Worm (Caenorhabditis elegans): ENCODE data around the gene F57B9.1.

Gene F57B9.1

ce11 chrIII:6955766-6956165 is 6.1 kb upstream of the F57B9.1 start:
- TF ChIP-seq mdl-1 (tag; optimal IDR thresholded peaks at IDR 0.05) (no peak), ama-1 (optimal IDR thresholded peaks at IDR 0.05) (no peak), ceh-16 (tag; optimal IDR thresholded peaks at IDR 0.05) (no peak), C34F6.9 (tag; optimal IDR thresholded peaks at IDR 0.05) (no peak), ceh-82 (tag; optimal IDR thresholded peaks at IDR 0.05) (no peak)

- no peak for TF ChIP-seq lin-13 (GFP tag; optimal IDR thresholded peaks at IDR 0.05)
- no peak for TF ChIP-seq nhr-12 (tag; optimal IDR thresholded peaks at IDR 0.05)
- TF ChIP-seq ztf-4 (tag; optimal IDR thresholded peaks at IDR 0.05): no peak
- no peak for TF ChIP-seq ceh-82 (tag; optimal IDR thresholded peaks at IDR 0.05)
These were observed 3.1 kb upstream of the F57B9.1 start for ce11 chrIII:6958674-6959241.

ce11 chrIII:6961167-6961566 is 723 bp upstream of the F57B9.1 start:
- no peak for TF ChIP-seq lin-11 (tag; optimal IDR thresholded peaks at IDR 0.05)
- peak; percentile 18 for TF ChIP-seq nhr-25 (tag; optimal IDR thresholded peaks at IDR 0.05)
- TF ChIP-seq elt-1 (tag; optimal IDR thresholded peaks at IDR 0.05): no peak
- peak; percentile 79 for TF ChIP-seq C34F6.9 (tag; optimal IDR thresholded peaks at IDR 0.05)
- no peak for TF ChIP-seq ztf-1 (GFP tag; conservative IDR thresholded peaks at IDR 0.05)
- peak; percentile 8 for TF ChIP-seq sem-4 (tag; optimal IDR thresholded peaks at IDR 0.05)
- peak; percentile 88 to 98 for TF ChIP-seq lsy-2 (tag; optimal IDR thresholded peaks at IDR 0.05)
- TF ChIP-seq gmeb-1 (tag; optimal IDR thresholded peaks at IDR 0.05): peak; percentile 55
- peak; percentile 59 for TF ChIP-seq crh-2 (tag; optimal IDR thresholded peaks at IDR 0.05)
- peak; percentile 24 for TF ChIP-seq fos-1 (tag; optimal IDR thresholded peaks at IDR 0.05)
- TF ChIP-seq nhr-237 (tag; optimal IDR thresholded peaks at IDR 0.05): no peak
- TF ChIP-seq unc-55 (GFP tag; optimal IDR thresholded peaks at IDR 0.05): peak; percentile 83
- peak; percentile 67 for TF ChIP-seq skn-1 (tag; optimal IDR thresholded peaks at IDR 0.05)
- TF ChIP-seq nhr-129 (tag; optimal IDR thresholded peaks at IDR 0.05): peak; percentile 56
- peak; percentile 3 for TF ChIP-seq blmp-1 (tag; optimal IDR thresholded peaks at IDR 0.05; ENCODE audit: insufficient read depth)
- no peak for TF ChIP-seq R02D3.7 (tag; optimal IDR thresholded peaks at IDR 0.05)

ce11 chrIII:6968080-6968639 is 6.3 kb downstream of the F57B9.1 start, which contains the start of gene panl-2:
Gene panl-2, minus strand, starts transcription at chrIII:6968130.
- no peak for TF ChIP-seq zag-1 (tag; optimal IDR thresholded peaks at IDR 0.05)
- TF ChIP-seq ceh-82 (tag; optimal IDR thresholded peaks at IDR 0.05): no peak
- peak; percentile 32 for TF ChIP-seq sma-9 (GFP tag; optimal IDR thresholded peaks at IDR 0.05)
- TF ChIP-seq sma-9 (tag; optimal IDR thresholded peaks at IDR 0.05): no peak
- no peak for TF ChIP-seq dmd-4 (tag; optimal IDR thresholded peaks at IDR 0.05)
- TF ChIP-seq gmeb-1 (tag; optimal IDR thresholded peaks at IDR 0.05): peak; percentile 86
- peak; percentile 60 to 87 for TF ChIP-seq lsy-2 (tag; optimal IDR thresholded peaks at IDR 0.05)
- TF ChIP-seq nhr-129 (tag; optimal IDR thresholded peaks at IDR 0.05): peak; percentile 57
- peak; percentile 71 for TF ChIP-seq C34F6.9 (tag; optimal IDR thresholded peaks at IDR 0.05)
- TF ChIP-seq lin-13 (GFP tag; optimal IDR thresholded peaks at IDR 0.05): peak; percentile 28
- peak; percentile 34 for TF ChIP-seq crh-2 (tag; optimal IDR thresholded peaks at IDR 0.05)
- TF ChIP-seq mdl-1 (tag; optimal IDR thresholded peaks at IDR 0.05): no peak
- TF ChIP-seq ztf-4 (tag; optimal IDR thresholded peaks at IDR 0.05): no peak
- TF ChIP-seq lin-11 (tag; optimal IDR thresholded peaks at IDR 0.05): no peak
- TF ChIP-seq R02D3.7 (tag; optimal IDR thresholded peaks at IDR 0.05): peak; percentile 80
- TF ChIP-seq unc-55 (GFP tag; optimal IDR thresholded peaks at IDR 0.05): peak; percentile 77
- TF ChIP-seq egl-27 (tag; optimal IDR thresholded peaks at IDR 0.05): no peak
- no peak for TF ChIP-seq nhr-12 (tag; optimal IDR thresholded peaks at IDR 0.05)

ce11 chrIII:6968655-6969054 is 6.8 kb downstream of the F57B9.1 start:
- TF ChIP-seq ztf-1 (GFP tag; conservative IDR thresholded peaks at IDR 0.05) (no peak), nhr-237 (tag; optimal IDR thresholded peaks at IDR 0.05) (no peak), ZK546.5 (tag; optimal IDR thresholded peaks at IDR 0.05) (no peak), nhr-25 (tag; optimal IDR thresholded peaks at IDR 0.05) (no peak), ama-1 (optimal IDR thresholded peaks at IDR 0.05) (no peak), C34F6.9 (tag; optimal IDR thresholded peaks at IDR 0.05) (no peak), nhr-21 (tag; optimal IDR thresholded peaks at IDR 0.05) (no peak), skn-1 (tag; optimal IDR thresholded peaks at IDR 0.05) (no peak), peb-1 (tag; optimal IDR thresholded peaks at IDR 0.05) (no peak), gmeb-1 (tag; optimal IDR thresholded peaks at IDR 0.05) (no peak), mdl-1 (tag; optimal IDR thresholded peaks at IDR 0.05) (no peak)
